Fruit fly (Drosophila melanogaster): ENCODE results near the gene ND-B14.5B.

The ND-B14.5B gene

dm6 chr2L:3107988-3108678, 37.5 kb downstream of the ND-B14.5B start:
- TF ChIP-seq psq (optimal IDR thresholded peaks at IDR 0.05) (no peak), Myc (optimal IDR thresholded peaks at IDR 0.05) (no peak), insv (optimal IDR thresholded peaks at IDR 0.05) (no peak), h (optimal IDR thresholded peaks at IDR 0.05) (no peak), Sin3A (optimal IDR thresholded peaks at IDR 0.05) (no peak), ttk (optimal IDR thresholded peaks at IDR 0.05) (no peak)

DNA sequence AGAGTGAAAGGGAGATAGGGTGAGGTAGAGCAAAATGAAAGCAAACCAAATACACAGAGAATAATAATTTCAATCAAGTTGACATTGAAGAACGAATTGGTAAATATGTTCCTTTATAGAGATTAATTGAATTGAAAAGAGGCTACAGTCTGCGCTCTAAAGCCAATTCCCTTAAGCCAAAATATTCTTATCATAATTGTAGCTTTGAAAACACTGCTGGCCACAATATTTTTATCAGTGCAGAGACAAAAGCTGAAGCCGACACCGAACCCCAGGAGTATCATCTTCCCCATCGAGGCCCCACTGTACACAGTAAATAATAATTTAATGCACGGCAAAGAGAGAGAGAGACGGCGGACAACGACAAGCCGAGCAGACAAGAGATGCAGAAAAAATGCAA, 39.8 kb downstream of the ND-B14.5B start:
- TF ChIP-seq ttk (optimal IDR thresholded peaks at IDR 0.05) (no peak), psq (optimal IDR thresholded peaks at IDR 0.05) (no peak), Sin3A (optimal IDR thresholded peaks at IDR 0.05) (no peak), Myc (optimal IDR thresholded peaks at IDR 0.05) (no peak), h (optimal IDR thresholded peaks at IDR 0.05) (no peak), insv (optimal IDR thresholded peaks at IDR 0.05) (no peak)

DNA sequence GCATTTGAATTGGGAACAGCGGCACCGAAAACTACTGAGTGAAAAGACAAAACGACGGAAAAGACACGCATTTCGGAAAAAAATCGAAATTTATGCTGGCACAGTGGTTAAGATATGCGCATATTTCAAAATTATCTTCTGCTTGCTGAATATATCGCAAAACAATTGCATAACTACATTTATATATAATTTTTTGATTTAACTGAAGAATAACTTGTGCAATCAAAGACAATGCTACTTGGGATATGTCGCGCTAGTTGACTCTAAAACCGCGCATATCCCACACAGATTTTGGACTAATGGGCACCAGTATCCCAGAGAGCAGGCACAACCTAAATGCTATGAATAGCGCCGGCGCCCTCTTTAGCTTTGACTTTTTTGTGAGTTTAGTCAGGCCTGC, 44.8 kb downstream of the ND-B14.5B start:
- no peak for TF ChIP-seq psq (optimal IDR thresholded peaks at IDR 0.05)
- TF ChIP-seq Sin3A (optimal IDR thresholded peaks at IDR 0.05): no peak
- no peak for TF ChIP-seq ttk (optimal IDR thresholded peaks at IDR 0.05)
- no peak for TF ChIP-seq insv (optimal IDR thresholded peaks at IDR 0.05)
- TF ChIP-seq Myc (optimal IDR thresholded peaks at IDR 0.05): no peak
- no peak for TF ChIP-seq h (optimal IDR thresholded peaks at IDR 0.05)

DNA sequence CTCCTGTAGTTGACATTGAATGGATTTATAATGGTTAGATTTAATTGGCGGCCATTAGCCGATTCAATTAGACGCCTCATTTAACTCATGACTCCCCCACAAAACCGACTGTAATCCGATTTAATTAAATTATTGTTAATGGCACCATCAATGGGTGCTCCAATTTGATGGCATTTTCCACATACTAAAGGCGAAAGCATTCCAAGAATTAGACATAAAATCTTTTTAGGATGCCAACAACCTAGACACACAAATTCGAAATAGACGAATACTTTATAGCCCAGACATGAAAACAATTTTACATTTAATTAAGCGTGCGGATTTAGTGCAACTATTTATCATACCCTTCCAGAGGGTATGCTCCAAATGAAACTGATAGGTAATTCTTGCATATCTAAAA, 45.7 kb downstream of the ND-B14.5B start:
- no peak for TF ChIP-seq Myc (optimal IDR thresholded peaks at IDR 0.05)

Data from Kc167 (cell line).